Fruit fly (Drosophila melanogaster) whole organism, embryonic: ENCODE measurements around the gene nol.
A peak's percentile ranks its signal among the peaks of the same experiment; 100 is the strongest.

Source experiments
- ATbp ChIP-seq: fragments of 200-800 bp; sonication (Bioruptor generic); optimal IDR thresholded peaks from 2 replicates; lab custom pipeline; 2017; ENCODE audit warnings: missing biosample characterization, mild to moderate bottlenecking, missing genetic modification characterization, missing genetic modification reagents
- Abd-B ChIP-seq: fragments of 200-800 bp; sonication (Bioruptor generic); optimal IDR thresholded peaks from 2 replicates; lab custom pipeline; 2018; ENCODE audit warnings: missing biosample characterization, mild to moderate bottlenecking, missing genetic modification characterization, moderate library complexity
- Blimp-1 ChIP-seq: fragments of 200-800 bp; sonication (Bioruptor generic); optimal IDR thresholded peaks from 3 replicates; lab custom pipeline; 2018; ENCODE audit warnings: missing biosample characterization, missing genetic modification characterization, mild to moderate bottlenecking, moderate library complexity, missing genetic modification reagents
- CG10209 ChIP-seq: fragments of 200-800 bp; sonication (Bioruptor generic); optimal IDR thresholded peaks from 3 replicates; lab custom pipeline; 2017; ENCODE audit warnings: missing biosample characterization, mild to moderate bottlenecking, missing genetic modification characterization, missing genetic modification reagents
- CG11723 ChIP-seq: fragments of 200-800 bp; sonication (Bioruptor generic); optimal IDR thresholded peaks from 2 replicates; lab custom pipeline; 2017; ENCODE audit warnings: missing biosample characterization, mild to moderate bottlenecking, missing genetic modification characterization
- CG12071 ChIP-seq: fragments of 200-800 bp; sonication (Bioruptor generic); optimal IDR thresholded peaks from 3 replicates; lab custom pipeline; 2018; ENCODE audit warnings: missing biosample characterization, mild to moderate bottlenecking, missing genetic modification characterization
- CG13287 ChIP-seq: fragments of 200-800 bp; sonication (Bioruptor generic); IDR thresholded peaks from 2 replicates; pipeline ENCODE4 v1.3.6; 2022; ENCODE audit warnings: missing biosample characterization, missing genetic modification characterization; ENCODE audit not compliant: partially characterized antibody
- CG14667 ChIP-seq: fragments of 200-800 bp; sonication (Bioruptor generic); IDR thresholded peaks from 2 replicates; pipeline ENCODE4 v1.3.6; 2022; ENCODE audit warnings: missing biosample characterization, missing genetic modification characterization
- CG14965 ChIP-seq: fragments of 200-800 bp; sonication (Bioruptor generic); optimal IDR thresholded peaks from 2 replicates; lab custom pipeline; 2016; ENCODE audit warnings: missing biosample characterization, missing genetic modification characterization, borderline replicate concordance
- CG1647 ChIP-seq: fragments of 200-800 bp; sonication (Bioruptor generic); optimal IDR thresholded peaks from 3 replicates; lab custom pipeline; 2016; ENCODE audit warnings: missing biosample characterization, missing genetic modification characterization
- CG16779 ChIP-seq: fragments of 200-800 bp; sonication (Bioruptor generic); IDR thresholded peaks from 2 replicates; pipeline ENCODE4 v1.3.6; 2022; ENCODE audit warnings: missing biosample characterization, missing genetic modification characterization
- CG6272 ChIP-seq: fragments of 200-800 bp; sonication (Bioruptor generic); IDR thresholded peaks from 2 replicates; pipeline ENCODE4 v1.3.6; 2022; ENCODE audit warnings: missing biosample characterization, missing genetic modification characterization
- CG7357 ChIP-seq: fragments of 200-800 bp; sonication (Bioruptor generic); IDR thresholded peaks from 3 replicates; pipeline ENCODE4 v1.3.6; 2022; ENCODE audit warnings: missing biosample characterization, missing genetic modification characterization
- CG7786 ChIP-seq: fragments of 200-800 bp; sonication (Bioruptor generic); optimal IDR thresholded peaks from 2 replicates; lab custom pipeline; 2016; ENCODE audit warnings: missing biosample characterization, missing genetic modification characterization
- CG8281 ChIP-seq: fragments of 200-800 bp; sonication (Bioruptor generic); optimal IDR thresholded peaks from 2 replicates; lab custom pipeline; 2018; ENCODE audit warnings: missing biosample characterization, mild to moderate bottlenecking, missing genetic modification characterization, moderate library complexity
- CG9876 ChIP-seq: fragments of 200-800 bp; sonication (Bioruptor generic); optimal IDR thresholded peaks from 2 replicates; lab custom pipeline; 2016; ENCODE audit warnings: missing biosample characterization, missing genetic modification characterization
- H15 ChIP-seq: fragments of 200-800 bp; sonication (Bioruptor generic); IDR thresholded peaks from 3 replicates; pipeline ENCODE4 v1.3.6; 2022; ENCODE audit warnings: missing biosample characterization, missing genetic modification characterization
- HLH4C ChIP-seq: fragments of 200-800 bp; sonication (Bioruptor generic); IDR thresholded peaks from 3 replicates; pipeline ENCODE4 v1.3.6; 2022; ENCODE audit warnings: missing biosample characterization, missing genetic modification characterization; ENCODE audit not compliant: partially characterized antibody
- Hr51 ChIP-seq, 2 experiments: fragments of 200-800 bp; sonication (Bioruptor generic); optimal IDR thresholded peaks; 2 replicates in 1 of 2; 3 replicates in 1 of 2; lab custom pipeline; 2016 to 2018; ENCODE audit warnings: missing biosample characterization in 2 of 2, missing genetic modification characterization in 2 of 2, mild to moderate bottlenecking in 1 of 2, moderate library complexity in 1 of 2
- MBD-R2 ChIP-seq: fragments of 200-800 bp; sonication (Bioruptor generic); IDR thresholded peaks from 2 replicates; pipeline ENCODE4 v1.3.6; 2022; ENCODE audit warnings: missing biosample characterization, missing genetic modification characterization
- Neu2 ChIP-seq: fragments of 200-800 bp; sonication (Bioruptor generic); optimal IDR thresholded peaks from 3 replicates; lab custom pipeline; 2016; ENCODE audit warnings: missing biosample characterization, missing genetic modification characterization, borderline replicate concordance
- Oaz ChIP-seq: fragments of 200-800 bp; sonication (Bioruptor generic); IDR thresholded peaks from 2 replicates; pipeline ENCODE4 v1.3.6; 2022; ENCODE audit warnings: missing biosample characterization, missing genetic modification characterization
- Side ChIP-seq: fragments of 200-800 bp; sonication (Bioruptor generic); optimal IDR thresholded peaks from 2 replicates; lab custom pipeline; 2016; ENCODE audit warnings: missing biosample characterization, missing genetic modification characterization
- Vsx1 ChIP-seq: fragments of 200-800 bp; sonication (Bioruptor generic); optimal IDR thresholded peaks from 2 replicates; lab custom pipeline; 2017; ENCODE audit warnings: missing biosample characterization, mild to moderate bottlenecking, missing genetic modification characterization, missing genetic modification reagents
- ap ChIP-seq: fragments of 200-800 bp; sonication (Bioruptor generic); IDR thresholded peaks from 2 replicates; pipeline ENCODE4 v1.3.6; 2022; ENCODE audit warnings: missing biosample characterization, missing genetic modification characterization
- bab2 ChIP-seq: fragments of 200-800 bp; sonication (Bioruptor generic); optimal IDR thresholded peaks from 2 replicates; lab custom pipeline; 2016; ENCODE audit warnings: missing biosample characterization, missing genetic modification characterization
- br ChIP-seq: fragments of >200 bp; optimal IDR thresholded peaks from 2 replicates; lab custom pipeline; 2017
- btn ChIP-seq: fragments of 200-800 bp; sonication (Bioruptor generic); optimal IDR thresholded peaks from 2 replicates; lab custom pipeline; 2016; ENCODE audit warnings: missing biosample characterization, missing genetic modification characterization
- chinmo ChIP-seq: fragments of 200-800 bp; sonication (Bioruptor generic); IDR thresholded peaks from 4 replicates; pipeline ENCODE4 v1.3.6; 2022; ENCODE audit warnings: missing biosample characterization, missing genetic modification characterization; ENCODE audit not compliant: partially characterized antibody
- corto ChIP-seq: fragments of 200-800 bp; sonication (Bioruptor generic); optimal IDR thresholded peaks from 2 replicates; lab custom pipeline; 2016; ENCODE audit warnings: missing biosample characterization, mild to moderate bottlenecking, missing genetic modification characterization, moderate library complexity
- crol ChIP-seq: fragments of 200-800 bp; sonication (Bioruptor generic); IDR thresholded peaks from 2 replicates; pipeline ENCODE4 v1.3.6; 2022; ENCODE audit warnings: missing biosample characterization, missing genetic modification characterization
- gce ChIP-seq: fragments of 200-800 bp; sonication (Bioruptor generic); IDR thresholded peaks from 3 replicates; pipeline ENCODE4 v1.3.6; 2022; ENCODE audit warnings: missing biosample characterization, missing genetic modification characterization
- gcm ChIP-seq: fragments of 200-800 bp; sonication (Bioruptor generic); optimal IDR thresholded peaks from 2 replicates; lab custom pipeline; 2019; ENCODE audit warnings: missing biosample characterization, mild to moderate bottlenecking, missing genetic modification characterization, moderate library complexity
- gsb-n ChIP-seq: fragments of 200-800 bp; sonication (Bioruptor generic); optimal IDR thresholded peaks from 3 replicates; lab custom pipeline; 2018; ENCODE audit warnings: missing biosample characterization, mild to moderate bottlenecking, missing genetic modification characterization
- ham ChIP-seq: fragments of 200-800 bp; sonication (Bioruptor generic); IDR thresholded peaks from 2 replicates; pipeline ENCODE4 v1.3.6; 2022; ENCODE audit warnings: missing biosample characterization, missing genetic modification characterization
- jumu ChIP-seq: fragments of 200-800 bp; sonication (Bioruptor generic); optimal IDR thresholded peaks from 3 replicates; lab custom pipeline; 2016; ENCODE audit warnings: missing biosample characterization, missing genetic modification characterization
- ken ChIP-seq: fragments of 200-800 bp; sonication (Bioruptor generic); IDR thresholded peaks from 3 replicates; pipeline ENCODE4 v1.3.6; 2022; ENCODE audit warnings: missing biosample characterization, missing genetic modification characterization
- lilli ChIP-seq: fragments of 200-800 bp; sonication (Bioruptor generic); optimal IDR thresholded peaks from 3 replicates; lab custom pipeline; 2016; ENCODE audit warnings: missing biosample characterization, missing genetic modification characterization
- lola ChIP-seq, 3 experiments: fragments of >200 bp in 2 of 3; fragments of 200-800 bp in 1 of 3; sonication (Bioruptor generic) in 1 of 3; optimal IDR thresholded peaks; 2 replicates each; lab custom pipeline; 2017 to 2019; ENCODE audit warnings: missing biosample characterization in 3 of 3, missing genetic modification characterization in 3 of 3, mild to moderate bottlenecking in 1 of 3, moderate library complexity in 1 of 3
- mld ChIP-seq: fragments of 200-800 bp; sonication (Bioruptor generic); IDR thresholded peaks from 3 replicates; pipeline ENCODE4 v1.3.6; 2022; ENCODE audit warnings: missing biosample characterization, missing genetic modification characterization; ENCODE audit not compliant: partially characterized antibody
- nmo ChIP-seq: fragments of 200-800 bp; sonication (Bioruptor generic); optimal IDR thresholded peaks from 2 replicates; lab custom pipeline; 2018; ENCODE audit warnings: missing biosample characterization, mild to moderate bottlenecking, missing genetic modification characterization, moderate library complexity
- p53 ChIP-seq: fragments of 200-800 bp; sonication (Bioruptor generic); optimal IDR thresholded peaks from 2 replicates; lab custom pipeline; 2016; ENCODE audit warnings: missing biosample characterization, missing genetic modification characterization
- psq ChIP-seq: fragments of 200-800 bp; sonication (Bioruptor generic); optimal IDR thresholded peaks from 2 replicates; lab custom pipeline; 2017; ENCODE audit warnings: missing biosample characterization, missing genetic modification characterization
- rib ChIP-seq: fragments of 200-800 bp; sonication (Bioruptor generic); IDR thresholded peaks from 2 replicates; pipeline ENCODE4 v1.3.6; 2022; ENCODE audit warnings: missing biosample characterization, missing genetic modification characterization
- schlank ChIP-seq: fragments of 200-800 bp; sonication (Bioruptor generic); optimal IDR thresholded peaks from 2 replicates; lab custom pipeline; 2018; ENCODE audit warnings: missing biosample characterization, mild to moderate bottlenecking, missing genetic modification characterization
- sim ChIP-seq: fragments of 200-800 bp; sonication (Bioruptor generic); IDR thresholded peaks from 2 replicates; pipeline ENCODE4 v1.3.6; 2022; ENCODE audit warnings: missing biosample characterization, missing genetic modification characterization
- stwl ChIP-seq: fragments of 200-800 bp; sonication (Bioruptor generic); optimal IDR thresholded peaks from 3 replicates; lab custom pipeline; 2018; ENCODE audit warnings: missing biosample characterization, mild to moderate bottlenecking, missing genetic modification characterization, moderate library complexity
- tap ChIP-seq: fragments of 200-800 bp; optimal IDR thresholded peaks from 3 replicates; lab custom pipeline; 2019; ENCODE audit warnings: missing biosample characterization, mild to moderate bottlenecking, missing genetic modification characterization, moderate library complexity
- tin ChIP-seq: fragments of 200-800 bp; sonication (Bioruptor generic); optimal IDR thresholded peaks from 3 replicates; lab custom pipeline; 2016; ENCODE audit warnings: missing biosample characterization, missing genetic modification characterization

nol gene

dm6 chr3L:11084557-11085231 lies 45.9 kb upstream of the nol start (continued):
- TF ChIP-seq psq (GFP tag; lab: Kevin White, UChicago) (peak; percentile 91), CG10209 (GFP tag; lab: Kevin White, UChicago) (peak; percentile 96), CG14965 (GFP tag; lab: Kevin White, UChicago) (peak; percentile 85), tap (tag; lab: Kevin White, UChicago) (peak; percentile 96), gcm (GFP tag; lab: Kevin White, UChicago) (peak; percentile 97), CG7786 (peak; percentile 94), ap (peak; percentile 97), chinmo (peak; percentile 73; the same call in 1 of the 4 replicates), ken (GFP tag; lab: Robert Waterston, UW) (peak; percentile 95), CG7357 (GFP tag; lab: Robert Waterston, UW) (peak; percentile 87; the same call in 2 of the 3 replicates), gce (GFP tag; lab: Robert Waterston, UW) (peak; percentile 97), p53 (GFP tag; lab: Kevin White, UChicago) (peak; percentile 84), stwl (peak; percentile 62), CG13287 (GFP tag; lab: Robert Waterston, UW) (no peak), CG1647 (peak; percentile 91), br (lab: Kevin White, UChicago) (no peak), CG12071 (peak; percentile 94), btn (GFP tag; lab: Kevin White, UChicago) (peak; percentile 96), ham (GFP tag; lab: Robert Waterston, UW) (no peak), nmo (peak; percentile 98), CG9876 (GFP tag; lab: Kevin White, UChicago) (peak; percentile 89), CG6272 (GFP tag; lab: Robert Waterston, UW) (peak; percentile 88), Hr51 (GFP tag; optimal IDR thresholded peaks at IDR 0.05; lab: Kevin White, UChicago) (peak; percentile 93 to 97), lilli (GFP tag; lab: Kevin White, UChicago) (peak; percentile 95), corto (GFP tag; lab: Kevin White, UChicago) (peak; percentile 66), Vsx1 (GFP tag; lab: Kevin White, UChicago) (peak; percentile 92), Side (GFP tag; lab: Kevin White, UChicago) (peak; percentile 97), Abd-B (peak; percentile 95), Neu2 (GFP tag; lab: Kevin White, UChicago) (peak; percentile 86), gsb-n (tag; lab: Kevin White, UChicago) (peak; percentile 98), schlank (tag; lab: Kevin White, UChicago) (peak; percentile 70), CG16779 (GFP tag; lab: Robert Waterston, UW) (peak; percentile 73), CG14667 (GFP tag; lab: Robert Waterston, UW) (peak; percentile 92), crol (peak; percentile 76), Oaz (GFP tag; lab: Robert Waterston, UW) (peak; percentile 87), MBD-R2 (peak; percentile 76; the same call in 1 of the 2 replicates), tin (GFP tag; lab: Kevin White, UChicago) (peak; percentile 97), sim (GFP tag; lab: Robert Waterston, UW) (peak; percentile 96), jumu (GFP tag; lab: Kevin White, UChicago) (peak; percentile 95), CG11723 (GFP tag; lab: Kevin White, UChicago) (peak; percentile 94), CG8281 (tag; lab: Kevin White, UChicago) (peak; percentile 88), lola (GFP tag; optimal IDR thresholded peaks at IDR 0.05; lab: Kevin White, UChicago) (peak in 1 of 3 experiments; percentile 98), mld (GFP tag; lab: Robert Waterston, UW) (no peak), H15 (GFP tag; lab: Robert Waterston, UW) (peak; percentile 95), Blimp-1 (peak; percentile 95), rib (peak; percentile 89), ATbp (peak; percentile 95), HLH4C (GFP tag; lab: Robert Waterston, UW) (no peak), bab2 (peak; percentile 96)
